Worm (Caenorhabditis elegans) whole organism, L4 larva: Measurements from ENCODE around the gene cdka-1.

Source experiments
- F37D6.2 ChIP-seq: sonication (generic microtip); optimal IDR thresholded peaks from 2 replicates; lab custom pipeline; 2016; ENCODE audit warnings: mild to moderate bottlenecking, missing genetic modification characterization, missing compliant biosample characterization
- R02D3.7 ChIP-seq: fragments of 150-350 bp; sonication (generic microtip); optimal IDR thresholded peaks from 3 replicates; lab custom pipeline; 2014; ENCODE audit warnings: missing biosample characterization, missing genetic modification characterization
- ZK337.2 ChIP-seq: fragments of 200-800 bp; sonication (Bioruptor generic); IDR thresholded peaks from 2 replicates; pipeline ENCODE4 v1.3.6; 2022; ENCODE audit warnings: missing genetic modification reagents, missing genetic modification characterization, missing compliant biosample characterization
- ama-1 ChIP-seq: fragments of 150-350 bp; optimal IDR thresholded peaks from 2 replicates; lab custom pipeline; 2014; ENCODE audit warnings: inconsistent platforms, mixed read lengths
- ceh-20 ChIP-seq: fragments of 200-800 bp; sonication (Bioruptor generic); IDR thresholded peaks from 2 replicates; pipeline ENCODE4 v1.3.6; 2022; ENCODE audit warnings: missing genetic modification reagents, missing genetic modification characterization, missing compliant biosample characterization
- ceh-28 ChIP-seq: fragments of 150-350 bp; optimal IDR thresholded peaks from 2 replicates; lab custom pipeline; 2014; ENCODE audit warnings: missing biosample characterization, missing genetic modification reagents, missing genetic modification characterization
- ceh-32 ChIP-seq: sonication (generic microtip); optimal IDR thresholded peaks from 2 replicates; lab custom pipeline; 2016; ENCODE audit warnings: mild to moderate bottlenecking, missing genetic modification characterization, missing compliant biosample characterization; ENCODE audit not compliant: poor library complexity
- dmd-6 ChIP-seq: fragments of 200-800 bp; sonication (Bioruptor generic); IDR thresholded peaks from 2 replicates; pipeline ENCODE4 v1.3.6; 2022; ENCODE audit warnings: missing genetic modification reagents, missing genetic modification characterization, missing compliant biosample characterization
- lsy-2 ChIP-seq, 2 experiments: fragments of 150-350 bp in 1 of 2; sonication (generic microtip) in 1 of 2; optimal IDR thresholded peaks; 2 replicates each; lab custom pipeline; 2014 to 2017; ENCODE audit warnings: missing biosample characterization in 2 of 2, missing genetic modification characterization in 2 of 2
- nhr-41 ChIP-seq: fragments of 200-800 bp; sonication (Bioruptor generic); IDR thresholded peaks from 2 replicates; pipeline ENCODE4 v1.3.6; 2022; ENCODE audit warnings: missing genetic modification reagents, missing genetic modification characterization, missing compliant biosample characterization
- tra-1 ChIP-seq: fragments of 200-800 bp; sonication (Bioruptor generic); IDR thresholded peaks from 2 replicates; pipeline ENCODE4 v1.3.6; 2022; ENCODE audit warnings: missing genetic modification reagents, missing genetic modification characterization, missing compliant biosample characterization
- zag-1 ChIP-seq: fragments of 150-350 bp; optimal IDR thresholded peaks from 2 replicates; lab custom pipeline; 2014; ENCODE audit warnings: missing biosample characterization, missing genetic modification characterization
- ztf-11 ChIP-seq: fragments of 150-350 bp; optimal IDR thresholded peaks from 2 replicates; lab custom pipeline; 2014; ENCODE audit warnings: missing biosample characterization, missing genetic modification characterization

- TF ChIP-seq lsy-2 (tag; optimal IDR thresholded peaks at IDR 0.05; lab: Kevin White, UChicago) (no peak), dmd-6 (GFP tag; lab: Robert Waterston, UW) (peak; percentile 65), tra-1 (no peak), nhr-41 (GFP tag; lab: Robert Waterston, UW) (no peak), ceh-20 (no peak), zag-1 (tag; lab: Kevin White, UChicago) (no peak), F37D6.2 (tag; lab: Kevin White, UChicago) (no peak), ceh-32 (tag; lab: Kevin White, UChicago) (no peak), ceh-28 (tag; lab: Kevin White, UChicago) (no peak), ama-1 (lab: Kevin White, UChicago) (no peak), R02D3.7 (tag; lab: Kevin White, UChicago) (no peak), ZK337.2 (GFP tag; lab: Robert Waterston, UW) (no peak), ztf-11 (tag; lab: Kevin White, UChicago) (no peak)
These were observed 10.7 kb upstream of the cdka-1 start, which contains the start of gene T23F11.6 for ce11 chrIII:4647878-4648277.
